Fruit fly (Drosophila melanogaster) whole organism, embryonic: ENCODE measurements around the gene TFAM.

Experiments
- Antp ChIP-seq: fragments of 200-800 bp; sonication (Bioruptor generic); optimal IDR thresholded peaks from 3 replicates; lab custom pipeline; 2016; ENCODE audit warnings: missing biosample characterization, missing genetic modification characterization
- Bgb ChIP-seq: fragments of 200-800 bp; sonication (Bioruptor generic); IDR thresholded peaks from 2 replicates; pipeline ENCODE4 v1.3.6; 2022; ENCODE audit warnings: missing biosample characterization, missing genetic modification characterization; ENCODE audit not compliant: partially characterized antibody
- CG11696 ChIP-seq: fragments of 200-800 bp; sonication (Bioruptor generic); IDR thresholded peaks from 2 replicates; pipeline ENCODE4 v1.3.6; 2022; ENCODE audit warnings: missing biosample characterization, missing genetic modification characterization
- CG15514 ChIP-seq: fragments of 200-800 bp; sonication (Bioruptor generic); optimal IDR thresholded peaks from 3 replicates; lab custom pipeline; 2017; ENCODE audit warnings: missing biosample characterization, missing genetic modification characterization, mild to moderate bottlenecking, moderate library complexity, missing genetic modification reagents
- CG15696 ChIP-seq: fragments of 200-800 bp; sonication (Bioruptor generic); optimal IDR thresholded peaks from 2 replicates; lab custom pipeline; 2019; ENCODE audit warnings: missing biosample characterization, mild to moderate bottlenecking, missing genetic modification characterization, moderate library complexity
- CG17186 ChIP-seq: fragments of 200-800 bp; sonication (Bioruptor generic); optimal IDR thresholded peaks from 3 replicates; lab custom pipeline; 2017; ENCODE audit warnings: missing biosample characterization, missing genetic modification reagents, missing genetic modification characterization
- CG17612 ChIP-seq: fragments of 200-800 bp; sonication (Bioruptor generic); IDR thresholded peaks from 2 replicates; pipeline ENCODE4 v1.3.6; 2022; ENCODE audit warnings: missing biosample characterization, missing genetic modification characterization
- CG17912 ChIP-seq: fragments of 200-800 bp; sonication (Bioruptor generic); optimal IDR thresholded peaks from 2 replicates; lab custom pipeline; 2018; ENCODE audit warnings: missing biosample characterization, mild to moderate bottlenecking, missing genetic modification characterization
- CG1832 ChIP-seq: fragments of 200-800 bp; sonication (Bioruptor generic); optimal IDR thresholded peaks from 2 replicates; lab custom pipeline; 2017; ENCODE audit warnings: missing biosample characterization, mild to moderate bottlenecking, missing genetic modification characterization, inconsistent platforms
- CG2712 ChIP-seq: fragments of 200-800 bp; optimal IDR thresholded peaks from 3 replicates; lab custom pipeline; 2019; ENCODE audit warnings: missing biosample characterization, mild to moderate bottlenecking, missing genetic modification characterization, moderate library complexity
- CG2889 ChIP-seq: fragments of 200-800 bp; sonication (Bioruptor generic); IDR thresholded peaks from 3 replicates; pipeline ENCODE4 v1.3.6; 2022; ENCODE audit warnings: missing biosample characterization, missing genetic modification characterization
- CG31441 ChIP-seq: fragments of 200-800 bp; sonication (Bioruptor generic); IDR thresholded peaks from 2 replicates; pipeline ENCODE4 v1.3.6; 2022; ENCODE audit warnings: missing biosample characterization, missing genetic modification characterization
- CG32772 ChIP-seq: fragments of 200-800 bp; sonication (Bioruptor generic); IDR thresholded peaks from 2 replicates; pipeline ENCODE4 v1.3.6; 2022; ENCODE audit warnings: missing biosample characterization, missing genetic modification characterization
- CG34376 ChIP-seq: fragments of 200-800 bp; sonication (Bioruptor generic); optimal IDR thresholded peaks from 2 replicates; lab custom pipeline; 2018; ENCODE audit warnings: missing biosample characterization, mild to moderate bottlenecking, missing genetic modification characterization
- CG4282 ChIP-seq: fragments of 200-800 bp; sonication (Bioruptor generic); optimal IDR thresholded peaks from 2 replicates; lab custom pipeline; 2016; ENCODE audit warnings: missing biosample characterization, missing genetic modification characterization
- CG6689 ChIP-seq: fragments of 200-800 bp; sonication (Bioruptor generic); IDR thresholded peaks from 2 replicates; pipeline ENCODE4 v1.3.6; 2022; ENCODE audit warnings: missing biosample characterization, missing genetic modification characterization
- CG6854 ChIP-seq: fragments of 200-800 bp; sonication (Bioruptor generic); optimal IDR thresholded peaks from 3 replicates; lab custom pipeline; 2017; ENCODE audit warnings: missing biosample characterization, mild to moderate bottlenecking, missing genetic modification characterization
- CG9876 ChIP-seq: fragments of 200-800 bp; sonication (Bioruptor generic); optimal IDR thresholded peaks from 2 replicates; lab custom pipeline; 2016; ENCODE audit warnings: missing biosample characterization, missing genetic modification characterization
- Camta ChIP-seq: fragments of 200-800 bp; sonication (Bioruptor generic); optimal IDR thresholded peaks from 2 replicates; lab custom pipeline; 2016; ENCODE audit warnings: missing biosample characterization, missing genetic modification characterization
- D ChIP-seq, 2 experiments: fragments of 200-800 bp in 1 of 2; fragments of >200 bp in 1 of 2; sonication (Bioruptor generic) in 1 of 2; optimal IDR thresholded peaks; 2 replicates in 1 of 2; 3 replicates in 1 of 2; lab custom pipeline; 2017; ENCODE audit warnings: mild to moderate bottlenecking in 1 of 2, missing biosample characterization in 1 of 2, missing genetic modification characterization in 1 of 2, missing genetic modification reagents in 1 of 2
- D19A ChIP-seq: fragments of 200-800 bp; optimal IDR thresholded peaks from 3 replicates; lab custom pipeline; 2019; ENCODE audit warnings: missing biosample characterization, mild to moderate bottlenecking, missing genetic modification characterization, moderate library complexity
- Dad ChIP-seq: fragments of 200-800 bp; sonication (Bioruptor generic); optimal IDR thresholded peaks from 3 replicates; lab custom pipeline; 2016; ENCODE audit warnings: missing biosample characterization, missing genetic modification characterization
- E2f2 ChIP-seq: fragments of 200-800 bp; sonication (Bioruptor generic); IDR thresholded peaks from 2 replicates; pipeline ENCODE4 v1.3.6; 2022; ENCODE audit warnings: missing biosample characterization, missing genetic modification characterization
- ERR ChIP-seq: fragments of 200-800 bp; sonication (Bioruptor generic); optimal IDR thresholded peaks from 2 replicates; lab custom pipeline; 2016; ENCODE audit warnings: missing biosample characterization, missing genetic modification characterization
- GATAe ChIP-seq: fragments of 200-800 bp; sonication (Bioruptor generic); conservative IDR thresholded peaks from 2 replicates; pipeline ENCODE4 v1.3.6; 2022; ENCODE audit warnings: missing biosample characterization, missing genetic modification characterization
- Gsc ChIP-seq: fragments of 200-800 bp; sonication (Bioruptor generic); IDR thresholded peaks from 2 replicates; pipeline ENCODE4 v1.3.6; 2022; ENCODE audit warnings: missing biosample characterization, missing genetic modification characterization
- HmgD ChIP-seq: fragments of 200-800 bp; sonication (Bioruptor generic); optimal IDR thresholded peaks from 3 replicates; lab custom pipeline; 2016; ENCODE audit warnings: missing biosample characterization, missing genetic modification characterization
- MESR4 ChIP-seq: fragments of 200-800 bp; sonication (Bioruptor generic); optimal IDR thresholded peaks from 2 replicates; lab custom pipeline; 2018; ENCODE audit warnings: missing biosample characterization, mild to moderate bottlenecking, missing genetic modification characterization, moderate library complexity
- Rfx ChIP-seq: fragments of 200-800 bp; sonication (Bioruptor generic); IDR thresholded peaks from 2 replicates; pipeline ENCODE4 v1.3.6; 2022; ENCODE audit warnings: missing biosample characterization, missing genetic modification characterization
- Scr ChIP-seq: fragments of 200-800 bp; sonication (Bioruptor generic); IDR thresholded peaks from 2 replicates; pipeline ENCODE4 v1.3.6; 2022; ENCODE audit warnings: missing biosample characterization, missing genetic modification characterization; ENCODE audit not compliant: partially characterized antibody
- Sox102F ChIP-seq: fragments of 200-800 bp; sonication (Bioruptor generic); optimal IDR thresholded peaks from 2 replicates; lab custom pipeline; 2018; ENCODE audit warnings: missing biosample characterization, mild to moderate bottlenecking, missing genetic modification characterization, moderate library complexity
- Sry-δ ChIP-seq: fragments of 200-800 bp; sonication (Bioruptor generic); optimal IDR thresholded peaks from 2 replicates; lab custom pipeline; 2016; ENCODE audit warnings: missing biosample characterization, missing genetic modification characterization
- bab2 ChIP-seq: fragments of 200-800 bp; sonication (Bioruptor generic); optimal IDR thresholded peaks from 2 replicates; lab custom pipeline; 2016; ENCODE audit warnings: missing biosample characterization, missing genetic modification characterization
- chinmo ChIP-seq: fragments of 200-800 bp; sonication (Bioruptor generic); IDR thresholded peaks from 4 replicates; pipeline ENCODE4 v1.3.6; 2022; ENCODE audit warnings: missing biosample characterization, missing genetic modification characterization; ENCODE audit not compliant: partially characterized antibody
- danr ChIP-seq: fragments of 200-800 bp; sonication (Bioruptor generic); IDR thresholded peaks from 2 replicates; pipeline ENCODE4 v1.3.6; 2022; ENCODE audit warnings: missing biosample characterization, missing genetic modification characterization
- dmrt99B ChIP-seq: fragments of 200-800 bp; sonication (Bioruptor generic); optimal IDR thresholded peaks from 2 replicates; lab custom pipeline; 2018; ENCODE audit warnings: missing biosample characterization, mild to moderate bottlenecking, missing genetic modification characterization, moderate library complexity
- esg ChIP-seq: fragments of 200-800 bp; sonication (Bioruptor generic); conservative IDR thresholded peaks from 2 replicates; pipeline ENCODE4 v1.3.6; 2022; ENCODE audit warnings: missing biosample characterization, missing genetic modification characterization
- gcm ChIP-seq: fragments of 200-800 bp; sonication (Bioruptor generic); optimal IDR thresholded peaks from 2 replicates; lab custom pipeline; 2019; ENCODE audit warnings: missing biosample characterization, mild to moderate bottlenecking, missing genetic modification characterization, moderate library complexity
- gcm2 ChIP-seq: fragments of 200-800 bp; sonication (Bioruptor generic); optimal IDR thresholded peaks from 2 replicates; lab custom pipeline; 2016; ENCODE audit warnings: missing biosample characterization, missing genetic modification characterization
- kay ChIP-seq: fragments of 200-800 bp; sonication (Bioruptor generic); optimal IDR thresholded peaks from 2 replicates; lab custom pipeline; 2016; ENCODE audit warnings: missing biosample characterization, missing genetic modification characterization
- maf-S ChIP-seq: fragments of 200-800 bp; sonication (Bioruptor generic); optimal IDR thresholded peaks from 2 replicates; lab custom pipeline; 2016; ENCODE audit warnings: missing biosample characterization, missing genetic modification characterization
- mirr ChIP-seq: fragments of 200-800 bp; sonication (Bioruptor generic); optimal IDR thresholded peaks from 3 replicates; lab custom pipeline; 2018; ENCODE audit warnings: missing biosample characterization, mild to moderate bottlenecking, missing genetic modification characterization
- org-1 ChIP-seq: fragments of 200-800 bp; sonication (Bioruptor generic); optimal IDR thresholded peaks from 2 replicates; lab custom pipeline; 2017; ENCODE audit warnings: missing biosample characterization, missing genetic modification characterization
- otp ChIP-seq: fragments of 200-800 bp; sonication (Bioruptor generic); IDR thresholded peaks from 3 replicates; pipeline ENCODE4, ENCODE4 v1.3.6; 2022; ENCODE audit warnings: missing biosample characterization, missing genetic modification characterization
- prd ChIP-seq, 3 experiments: fragments of >200 bp in 2 of 3; fragments of 200-800 bp in 1 of 3; sonication (Bioruptor generic) in 1 of 3; optimal IDR thresholded peaks in 2 of 3; IDR thresholded peaks in 1 of 3; 2 replicates in 2 of 3; 3 replicates in 1 of 3; pipeline versions ENCODE4 v1.3.6 to Lab custom; 2017 to 2022; ENCODE audit warnings: missing biosample characterization in 1 of 3, missing genetic modification characterization in 1 of 3
- rib ChIP-seq: fragments of 200-800 bp; sonication (Bioruptor generic); IDR thresholded peaks from 2 replicates; pipeline ENCODE4 v1.3.6; 2022; ENCODE audit warnings: missing biosample characterization, missing genetic modification characterization
- sc ChIP-seq, 3 experiments: fragments of >200 bp in 2 of 3; fragments of 200-800 bp in 1 of 3; sonication (Bioruptor generic) in 1 of 3; optimal IDR thresholded peaks; 2 replicates in 2 of 3; 3 replicates in 1 of 3; lab custom pipeline; 2017; ENCODE audit warnings: mild to moderate bottlenecking in 1 of 3, missing biosample characterization in 1 of 3, missing genetic modification characterization in 1 of 3, missing genetic modification reagents in 1 of 3
- ssp ChIP-seq: fragments of 200-800 bp; sonication (Bioruptor generic); IDR thresholded peaks from 2 replicates; pipeline ENCODE4 v1.3.6; 2022; ENCODE audit warnings: missing biosample characterization, missing genetic modification characterization

Gene TFAM

dm6 chr3R:20542283-20543144 lies 34.3 kb downstream of the TFAM start (continued):
- TF ChIP-seq D19A (peak; percentile 30), CG4282 (GFP tag; lab: Kevin White, UChicago) (no peak), ssp (no peak), Rfx (GFP tag; lab: Robert Waterston, UW) (no peak; the same call in 1 of the 2 replicates), CG34376 (GFP tag; lab: Kevin White, UChicago) (no peak), D (optimal IDR thresholded peaks at IDR 0.05; lab: Kevin White, UChicago) (no peak), D (GFP tag; optimal IDR thresholded peaks at IDR 0.05; lab: Kevin White, UChicago) (peak; percentile 58), CG31441 (GFP tag; lab: Robert Waterston, UW) (no peak; the same call in 1 of the 2 replicates), esg (GFP tag; lab: Robert Waterston, UW) (no peak), Gsc (no peak), CG11696 (GFP tag; lab: Robert Waterston, UW) (no peak), CG17612 (GFP tag; lab: Robert Waterston, UW) (no peak), CG15696 (tag; lab: Kevin White, UChicago) (peak; percentile 90), HmgD (no peak), bab2 (GFP tag; lab: Kevin White, UChicago) (peak; percentile 51), kay (GFP tag; lab: Kevin White, UChicago) (peak; percentile 20), prd (optimal IDR thresholded peaks at IDR 0.05; lab: Kevin White, UChicago) (no peak), prd (GFP tag; IDR thresholded peaks at IDR 0.05; lab: Robert Waterston, UW) (no peak), E2f2 (GFP tag; lab: Robert Waterston, UW) (no peak), gcm2 (no peak), Camta (peak; percentile 18), Sox102F (GFP tag; lab: Kevin White, UChicago) (peak; percentile 33), Dad (no peak), CG9876 (GFP tag; lab: Kevin White, UChicago) (no peak), CG17186 (GFP tag; lab: Kevin White, UChicago) (no peak), otp (GFP tag; lab: Robert Waterston, UW) (peak; percentile 34; the same call in 2 of the 3 replicates), CG2712 (tag; lab: Kevin White, UChicago) (peak; percentile 67), ERR (GFP tag; lab: Kevin White, UChicago) (no peak), CG32772 (GFP tag; lab: Robert Waterston, UW) (no peak), CG2889 (no peak), Sry-δ (no peak), chinmo (0 out of 4 replicates have a peak, but pooled peaks have one; percentile 47), CG1832 (GFP tag; lab: Kevin White, UChicago) (no peak), CG17912 (GFP tag; lab: Kevin White, UChicago) (no peak), CG6854 (GFP tag; lab: Kevin White, UChicago) (peak; percentile 13), dmrt99B (no peak), Antp (GFP tag; lab: Kevin White, UChicago) (no peak), mirr (GFP tag; lab: Kevin White, UChicago) (no peak), MESR4 (GFP tag; lab: Kevin White, UChicago) (no peak), CG15514 (GFP tag; lab: Kevin White, UChicago) (no peak), gcm (peak; percentile 72), Bgb (GFP tag; lab: Robert Waterston, UW) (no peak), sc (optimal IDR thresholded peaks at IDR 0.05; lab: Kevin White, UChicago) (no peak), sc (GFP tag; optimal IDR thresholded peaks at IDR 0.05; lab: Kevin White, UChicago) (peak; percentile 14), org-1 (GFP tag; lab: Kevin White, UChicago) (peak; percentile 33), maf-S (peak; percentile 15), Scr (no peak), GATAe (GFP tag; lab: Robert Waterston, UW) (no peak), CG6689 (GFP tag; lab: Robert Waterston, UW) (no peak), danr (GFP tag; lab: Robert Waterston, UW) (no peak), rib (GFP tag; lab: Robert Waterston, UW) (no peak)
